Comparison of ENCODE assay signal across 3 worm cellular contexts in genomic region chrV:13375861-13376260, ce11.
A peak's percentile ranks its signal among the peaks of the same experiment; 100 is the strongest.
TF ChIP-seq lines count a peak whose summit lies in the region.

No protein-coding gene starts in this region.

TF ChIP-seq in whole organism, L1 larva, 84 proteins besides CTCF, POLR2A, EP300 and RAD21 (continued from another document):
- no peak for TF ChIP-seq snpc-4 (tag; optimal IDR thresholded peaks at IDR 0.05; lab: Kevin White, UChicago)
- peak in 1 of 2 experiments; percentile 70 for TF ChIP-seq lsy-2 (tag; optimal IDR thresholded peaks at IDR 0.05; lab: Kevin White, UChicago)
- no peak for TF ChIP-seq hlh-4 (tag; optimal IDR thresholded peaks at IDR 0.05; lab: Kevin White, UChicago)
- TF ChIP-seq C04F5.9 (tag; optimal IDR thresholded peaks at IDR 0.05; lab: Kevin White, UChicago) = no peak
- peak; percentile 94 for TF ChIP-seq grh-1 (GFP tag; IDR thresholded peaks at IDR 0.05; lab: Robert Waterston, UW)
- TF ChIP-seq F16B12.6 (tag; optimal IDR thresholded peaks at IDR 0.05; lab: Kevin White, UChicago) = no peak

TF ChIP-seq in whole organism, L2 larva, 48 proteins besides CTCF, POLR2A, EP300 and RAD21 (continued from another document):
- TF ChIP-seq nhr-11 (tag; optimal IDR thresholded peaks at IDR 0.05; lab: Kevin White, UChicago) (no peak), C34F6.9 (tag; optimal IDR thresholded peaks at IDR 0.05; lab: Kevin White, UChicago) (no peak), alr-1 (tag; optimal IDR thresholded peaks at IDR 0.05; lab: Kevin White, UChicago) (no peak), nhr-237 (tag; optimal IDR thresholded peaks at IDR 0.05; lab: Kevin White, UChicago) (no peak), unc-62 (GFP tag; optimal IDR thresholded peaks at IDR 0.05; lab: Kevin White, UChicago) (no peak), fos-1 (tag; optimal IDR thresholded peaks at IDR 0.05; lab: Kevin White, UChicago) (peak; percentile 24), lin-39 (tag; optimal IDR thresholded peaks at IDR 0.05; lab: Kevin White, UChicago) (no peak), lin-11 (tag; optimal IDR thresholded peaks at IDR 0.05; lab: Kevin White, UChicago) (no peak), nhr-10 (tag; optimal IDR thresholded peaks at IDR 0.05; lab: Kevin White, UChicago) (no peak), peb-1 (tag; optimal IDR thresholded peaks at IDR 0.05; lab: Kevin White, UChicago) (no peak), elt-3 (tag; optimal IDR thresholded peaks at IDR 0.05; lab: Kevin White, UChicago) (no peak), R02D3.7 (tag; optimal IDR thresholded peaks at IDR 0.05; lab: Kevin White, UChicago) (no peak), lsy-2 (tag; optimal IDR thresholded peaks at IDR 0.05; lab: Kevin White, UChicago) (peak in 1 of 2 experiments; percentile 15), nhr-23 (tag; optimal IDR thresholded peaks at IDR 0.05; lab: Kevin White, UChicago) (no peak), F13H6.1 (tag; optimal IDR thresholded peaks at IDR 0.05; lab: Kevin White, UChicago) (peak; percentile 62), ceh-82 (tag; optimal IDR thresholded peaks at IDR 0.05; lab: Kevin White, UChicago) (no peak), lin-13 (GFP tag; optimal IDR thresholded peaks at IDR 0.05; lab: Kevin White, UChicago) (peak; percentile 7), nhr-77 (tag; optimal IDR thresholded peaks at IDR 0.05; lab: Kevin White, UChicago) (no peak), sma-3 (GFP tag; optimal IDR thresholded peaks at IDR 0.05; lab: Kevin White, UChicago) (peak; percentile 17), nhr-129 (tag; optimal IDR thresholded peaks at IDR 0.05; lab: Kevin White, UChicago) (peak; percentile 13), crh-2 (tag; optimal IDR thresholded peaks at IDR 0.05; lab: Kevin White, UChicago) (no peak), aly-2 (tag; optimal IDR thresholded peaks at IDR 0.05; lab: Kevin White, UChicago) (no peak), egl-27 (tag; optimal IDR thresholded peaks at IDR 0.05; lab: Kevin White, UChicago) (peak; percentile 59), snpc-4 (tag; optimal IDR thresholded peaks at IDR 0.05; lab: Kevin White, UChicago) (no peak), nhr-12 (tag; optimal IDR thresholded peaks at IDR 0.05; lab: Kevin White, UChicago) (no peak), ztf-11 (tag; optimal IDR thresholded peaks at IDR 0.05; lab: Kevin White, UChicago) (no peak), unc-55 (GFP tag; optimal IDR thresholded peaks at IDR 0.05; lab: Kevin White, UChicago) (no peak), unc-39 (tag; optimal IDR thresholded peaks at IDR 0.05; lab: Kevin White, UChicago) (no peak), dmd-4 (tag; optimal IDR thresholded peaks at IDR 0.05; lab: Kevin White, UChicago) (no peak), ztf-1 (GFP tag; conservative IDR thresholded peaks at IDR 0.05; lab: Robert Waterston, UW) (no peak), nhr-6 (tag; optimal IDR thresholded peaks at IDR 0.05; lab: Kevin White, UChicago) (no peak), ztf-4 (tag; optimal IDR thresholded peaks at IDR 0.05; lab: Kevin White, UChicago) (no peak), nhr-21 (tag; optimal IDR thresholded peaks at IDR 0.05; lab: Kevin White, UChicago) (no peak)

TF ChIP-seq in whole organism, L3 larva, 47 proteins besides CTCF, POLR2A, EP300 and RAD21 (continued from another document):
- TF ChIP-seq sea-2 (GFP tag; optimal IDR thresholded peaks at IDR 0.05; lab: Kevin White, UChicago) (no peak), nhr-67 (tag; optimal IDR thresholded peaks at IDR 0.05; lab: Kevin White, UChicago) (no peak), nhr-23 (tag; optimal IDR thresholded peaks at IDR 0.05; lab: Kevin White, UChicago) (peak; percentile 34), fos-1 (tag; optimal IDR thresholded peaks at IDR 0.05; lab: Kevin White, UChicago) (no peak), lin-15B (tag; optimal IDR thresholded peaks at IDR 0.05; lab: Kevin White, UChicago) (no peak), lin-39 (tag; optimal IDR thresholded peaks at IDR 0.05; lab: Kevin White, UChicago) (no peak), mdl-1 (tag; optimal IDR thresholded peaks at IDR 0.05; lab: Kevin White, UChicago) (no peak), jun-1 (tag; optimal IDR thresholded peaks at IDR 0.05; lab: Kevin White, UChicago) (no peak), nhr-237 (tag; optimal IDR thresholded peaks at IDR 0.05; lab: Kevin White, UChicago) (no peak), skn-1 (tag; optimal IDR thresholded peaks at IDR 0.05; lab: Kevin White, UChicago) (no peak), pqm-1 (tag; optimal IDR thresholded peaks at IDR 0.05; lab: Kevin White, UChicago) (no peak), ztf-4 (tag; optimal IDR thresholded peaks at IDR 0.05; lab: Kevin White, UChicago) (no peak), pha-4 (tag; optimal IDR thresholded peaks at IDR 0.05; lab: Kevin White, UChicago) (no peak), nfya-1 (tag; optimal IDR thresholded peaks at IDR 0.05; lab: Kevin White, UChicago; ENCODE audit: insufficient read depth) (peak; percentile 4), nhr-76 (tag; optimal IDR thresholded peaks at IDR 0.05; lab: Kevin White, UChicago) (no peak), mml-1 (tag; optimal IDR thresholded peaks at IDR 0.05; lab: Kevin White, UChicago) (no peak), fkh-10 (GFP tag; optimal IDR thresholded peaks at IDR 0.05; lab: Kevin White, UChicago) (no peak), R02D3.7 (tag; optimal IDR thresholded peaks at IDR 0.05; lab: Kevin White, UChicago) (peak; percentile 19), ceh-28 (tag; optimal IDR thresholded peaks at IDR 0.05; lab: Kevin White, UChicago) (peak; percentile 18), ceh-16 (tag; optimal IDR thresholded peaks at IDR 0.05; lab: Kevin White, UChicago) (no peak), fkh-2 (tag; optimal IDR thresholded peaks at IDR 0.05; lab: Kevin White, UChicago) (no peak), zag-1 (tag; optimal IDR thresholded peaks at IDR 0.05; lab: Kevin White, UChicago) (no peak), ztf-11 (tag; optimal IDR thresholded peaks at IDR 0.05; lab: Kevin White, UChicago) (no peak), egl-5 (tag; optimal IDR thresholded peaks at IDR 0.05; lab: Kevin White, UChicago) (no peak), snpc-4 (tag; optimal IDR thresholded peaks at IDR 0.05; lab: Kevin White, UChicago) (no peak), ama-1 (optimal IDR thresholded peaks at IDR 0.05; lab: Kevin White, UChicago) (no peak), unc-39 (tag; optimal IDR thresholded peaks at IDR 0.05; lab: Kevin White, UChicago) (no peak), ceh-82 (tag; optimal IDR thresholded peaks at IDR 0.05; lab: Kevin White, UChicago) (no peak), nhr-28 (tag; optimal IDR thresholded peaks at IDR 0.05; lab: Kevin White, UChicago) (no peak), elt-3 (tag; optimal IDR thresholded peaks at IDR 0.05; lab: Kevin White, UChicago) (no peak)
TF ChIP-seq in whole organism, L3 larva: peak in this region for 7.
